Fruit fly (Drosophila melanogaster) whole organism, embryonic: ENCODE results near the gene CG14286.

ENCODE experiments used
- Antp ChIP-seq: fragments of 200-800 bp; sonication (Bioruptor generic); optimal IDR thresholded peaks from 3 replicates; lab custom pipeline; 2016; ENCODE audit warnings: missing biosample characterization, missing genetic modification characterization
- Awh ChIP-seq: fragments of 200-800 bp; sonication (Bioruptor generic); IDR thresholded peaks from 2 replicates; pipeline ENCODE4, ENCODE4 v1.3.6; 2022; ENCODE audit warnings: missing biosample characterization, missing genetic modification characterization
- CG10209 ChIP-seq: fragments of 200-800 bp; sonication (Bioruptor generic); optimal IDR thresholded peaks from 3 replicates; lab custom pipeline; 2017; ENCODE audit warnings: missing biosample characterization, mild to moderate bottlenecking, missing genetic modification characterization, missing genetic modification reagents
- CG11085 ChIP-seq: fragments of 200-800 bp; sonication (Bioruptor generic); IDR thresholded peaks from 2 replicates; pipeline ENCODE4 v1.3.6; 2022; ENCODE audit warnings: missing biosample characterization, missing genetic modification characterization
- CG11093 ChIP-seq: fragments of 200-800 bp; sonication (Bioruptor generic); IDR thresholded peaks from 3 replicates; pipeline ENCODE4 v1.3.6; 2022; ENCODE audit warnings: missing biosample characterization, missing genetic modification characterization
- CG11398 ChIP-seq: fragments of 200-800 bp; sonication (Bioruptor generic); optimal IDR thresholded peaks from 2 replicates; lab custom pipeline; 2016; ENCODE audit warnings: missing biosample characterization, missing genetic modification characterization
- CG11695 ChIP-seq: fragments of 200-800 bp; sonication (Bioruptor generic); IDR thresholded peaks from 3 replicates; pipeline ENCODE4 v1.3.6; 2022; ENCODE audit warnings: missing biosample characterization, missing genetic modification characterization
- CG11723 ChIP-seq: fragments of 200-800 bp; sonication (Bioruptor generic); optimal IDR thresholded peaks from 2 replicates; lab custom pipeline; 2017; ENCODE audit warnings: missing biosample characterization, mild to moderate bottlenecking, missing genetic modification characterization
- CG13296 ChIP-seq: fragments of 200-800 bp; sonication (Bioruptor generic); optimal IDR thresholded peaks from 3 replicates; lab custom pipeline; 2018; ENCODE audit warnings: missing biosample characterization, mild to moderate bottlenecking, missing genetic modification characterization
- CG13624 ChIP-seq: fragments of 200-800 bp; sonication (Bioruptor generic); optimal IDR thresholded peaks from 2 replicates; lab custom pipeline; 2016; ENCODE audit warnings: missing biosample characterization, missing genetic modification characterization
- CG14050 ChIP-seq: fragments of 200-800 bp; sonication (Bioruptor generic); IDR thresholded peaks from 3 replicates; pipeline ENCODE4 v1.3.6; 2022; ENCODE audit warnings: missing biosample characterization, missing genetic modification characterization
- CG15011 ChIP-seq: fragments of 200-800 bp; sonication (Bioruptor generic); optimal IDR thresholded peaks from 3 replicates; lab custom pipeline; 2018; ENCODE audit warnings: missing biosample characterization, mild to moderate bottlenecking, missing genetic modification characterization
- CG1602 ChIP-seq: fragments of 200-800 bp; sonication (Bioruptor generic); optimal IDR thresholded peaks from 3 replicates; lab custom pipeline; 2016; ENCODE audit warnings: missing biosample characterization, missing genetic modification characterization
- CG1603 ChIP-seq: fragments of 200-800 bp; sonication (Bioruptor generic); optimal IDR thresholded peaks from 2 replicates; lab custom pipeline; 2019; ENCODE audit warnings: missing biosample characterization, mild to moderate bottlenecking, missing genetic modification characterization, moderate library complexity
- CG16779 ChIP-seq: fragments of 200-800 bp; sonication (Bioruptor generic); IDR thresholded peaks from 2 replicates; pipeline ENCODE4 v1.3.6; 2022; ENCODE audit warnings: missing biosample characterization, missing genetic modification characterization
- CG1792 ChIP-seq: fragments of 200-800 bp; sonication (Bioruptor generic); optimal IDR thresholded peaks from 2 replicates; lab custom pipeline; 2016; ENCODE audit warnings: missing biosample characterization, missing genetic modification characterization
- CG2116 ChIP-seq: fragments of 200-800 bp; sonication (Bioruptor generic); optimal IDR thresholded peaks from 3 replicates; lab custom pipeline; 2018; ENCODE audit warnings: missing biosample characterization, mild to moderate bottlenecking, missing genetic modification characterization
- CG2129 ChIP-seq: fragments of 200-800 bp; sonication (Bioruptor generic); IDR thresholded peaks from 2 replicates; pipeline ENCODE4 v1.3.6; 2022; ENCODE audit warnings: missing biosample characterization, missing genetic modification characterization; ENCODE audit not compliant: partially characterized antibody
- CG4360 ChIP-seq: fragments of 200-800 bp; sonication (Bioruptor generic); IDR thresholded peaks from 2 replicates; pipeline ENCODE4 v1.3.6; 2022; ENCODE audit warnings: missing biosample characterization, missing genetic modification characterization
- CG5180 ChIP-seq: fragments of 200-800 bp; sonication (Bioruptor generic); optimal IDR thresholded peaks from 3 replicates; lab custom pipeline; 2017; ENCODE audit warnings: missing biosample characterization, missing genetic modification characterization, mild to moderate bottlenecking, moderate library complexity, missing genetic modification reagents
- CG6854 ChIP-seq: fragments of 200-800 bp; sonication (Bioruptor generic); optimal IDR thresholded peaks from 3 replicates; lab custom pipeline; 2017; ENCODE audit warnings: missing biosample characterization, mild to moderate bottlenecking, missing genetic modification characterization
- CG7372 ChIP-seq: fragments of 200-800 bp; sonication (Bioruptor generic); IDR thresholded peaks from 2 replicates; pipeline ENCODE4 v1.3.6; 2022; ENCODE audit warnings: missing biosample characterization, missing genetic modification characterization
- CG7987 ChIP-seq: fragments of 200-800 bp; sonication (Bioruptor generic); optimal IDR thresholded peaks from 2 replicates; lab custom pipeline; 2018; ENCODE audit warnings: missing biosample characterization, mild to moderate bottlenecking, missing genetic modification characterization, moderate library complexity
- CG9797 ChIP-seq: fragments of 200-800 bp; sonication (Bioruptor generic); optimal IDR thresholded peaks from 3 replicates; lab custom pipeline; 2018; ENCODE audit warnings: missing biosample characterization, mild to moderate bottlenecking, missing genetic modification characterization
- D ChIP-seq, 2 experiments: fragments of 200-800 bp in 1 of 2; fragments of >200 bp in 1 of 2; sonication (Bioruptor generic) in 1 of 2; optimal IDR thresholded peaks; 2 replicates in 1 of 2; 3 replicates in 1 of 2; lab custom pipeline; 2017; ENCODE audit warnings: mild to moderate bottlenecking in 1 of 2, missing biosample characterization in 1 of 2, missing genetic modification characterization in 1 of 2, missing genetic modification reagents in 1 of 2
- Doc2 ChIP-seq: fragments of 200-800 bp; sonication (Bioruptor generic); IDR thresholded peaks from 2 replicates; pipeline ENCODE4 v1.3.6; 2022; ENCODE audit warnings: missing biosample characterization, missing genetic modification characterization
- E2f1 ChIP-seq: fragments of 200-800 bp; sonication (Bioruptor generic); IDR thresholded peaks from 2 replicates; pipeline ENCODE4 v1.3.6; 2022; ENCODE audit warnings: missing biosample characterization, missing genetic modification characterization
- Ets65A ChIP-seq: fragments of 200-800 bp; sonication (Bioruptor generic); peaks from one replicate; lab custom pipeline; 2016; ENCODE audit warnings: missing biosample characterization, missing genetic modification characterization
- HLH54F ChIP-seq: fragments of 200-800 bp; sonication (Bioruptor generic); optimal IDR thresholded peaks from 3 replicates; lab custom pipeline; 2016; ENCODE audit warnings: missing biosample characterization, missing genetic modification characterization
- Hr39 ChIP-seq: fragments of >200 bp; optimal IDR thresholded peaks from 2 replicates; lab custom pipeline; 2017
- YL-1 ChIP-seq: fragments of 200-800 bp; sonication (Bioruptor generic); optimal IDR thresholded peaks from 3 replicates; lab custom pipeline; 2017; ENCODE audit warnings: missing biosample characterization, mild to moderate bottlenecking, missing genetic modification characterization
- crc ChIP-seq: fragments of 200-800 bp; sonication (Bioruptor generic); optimal IDR thresholded peaks from 2 replicates; lab custom pipeline; 2016; ENCODE audit warnings: missing biosample characterization, missing genetic modification characterization
- ems ChIP-seq: fragments of 200-800 bp; sonication (Bioruptor generic); optimal IDR thresholded peaks from 3 replicates; lab custom pipeline; 2016; ENCODE audit warnings: missing biosample characterization, missing genetic modification characterization
- esg ChIP-seq: fragments of 200-800 bp; sonication (Bioruptor generic); conservative IDR thresholded peaks from 2 replicates; pipeline ENCODE4 v1.3.6; 2022; ENCODE audit warnings: missing biosample characterization, missing genetic modification characterization
- ewg ChIP-seq: fragments of 200-800 bp; sonication (Bioruptor generic); optimal IDR thresholded peaks from 3 replicates; lab custom pipeline; 2017; ENCODE audit warnings: mild to moderate bottlenecking, missing biosample characterization, missing genetic modification reagents, missing genetic modification characterization
- ftz-f1 ChIP-seq: fragments of 200-800 bp; sonication (Bioruptor generic); optimal IDR thresholded peaks from 2 replicates; lab custom pipeline; 2016; ENCODE audit warnings: missing biosample characterization, missing genetic modification characterization
- gem ChIP-seq: fragments of 200-800 bp; sonication (Bioruptor generic); optimal IDR thresholded peaks from 2 replicates; lab custom pipeline; 2019; ENCODE audit warnings: missing biosample characterization, mild to moderate bottlenecking, missing genetic modification characterization, moderate library complexity
- hth ChIP-seq: fragments of >200 bp; optimal IDR thresholded peaks from 2 replicates; lab custom pipeline; 2017; ENCODE audit warnings: inconsistent platforms
- ken ChIP-seq: fragments of 200-800 bp; sonication (Bioruptor generic); IDR thresholded peaks from 3 replicates; pipeline ENCODE4 v1.3.6; 2022; ENCODE audit warnings: missing biosample characterization, missing genetic modification characterization
- lola ChIP-seq, 3 experiments: fragments of >200 bp in 2 of 3; fragments of 200-800 bp in 1 of 3; sonication (Bioruptor generic) in 1 of 3; optimal IDR thresholded peaks; 2 replicates each; lab custom pipeline; 2017 to 2019; ENCODE audit warnings: missing biosample characterization in 3 of 3, missing genetic modification characterization in 3 of 3, mild to moderate bottlenecking in 1 of 3, moderate library complexity in 1 of 3
- nau ChIP-seq: fragments of 200-800 bp; sonication (Bioruptor generic); optimal IDR thresholded peaks from 3 replicates; lab custom pipeline; 2017; ENCODE audit warnings: missing biosample characterization, mild to moderate bottlenecking, missing genetic modification characterization, missing genetic modification reagents
- nerfin-1 ChIP-seq: fragments of 200-800 bp; sonication (Bioruptor generic); optimal IDR thresholded peaks from 3 replicates; lab custom pipeline; 2019; ENCODE audit warnings: missing biosample characterization, mild to moderate bottlenecking, missing genetic modification characterization, moderate library complexity
- pan ChIP-seq, 4 experiments: fragments of >200 bp in 3 of 4; fragments of 200-800 bp in 1 of 4; sonication (Bioruptor generic) in 1 of 4; optimal IDR thresholded peaks in 3 of 4; IDR thresholded peaks in 1 of 4; 2 replicates each; pipeline versions ENCODE4 v1.3.6 to Lab custom; 2017 to 2022; ENCODE audit warnings: missing biosample characterization in 2 of 4, missing genetic modification characterization in 2 of 4, mixed read lengths in 1 of 4
- repo ChIP-seq: fragments of 200-800 bp; sonication (Bioruptor generic); optimal IDR thresholded peaks from 2 replicates; lab custom pipeline; 2016; ENCODE audit warnings: missing biosample characterization, missing genetic modification characterization
- sisA ChIP-seq: fragments of 200-800 bp; sonication (Bioruptor generic); IDR thresholded peaks from 2 replicates; pipeline ENCODE4 v1.3.6; 2022; ENCODE audit warnings: missing biosample characterization, missing genetic modification characterization
- ssp ChIP-seq: fragments of 200-800 bp; sonication (Bioruptor generic); IDR thresholded peaks from 2 replicates; pipeline ENCODE4 v1.3.6; 2022; ENCODE audit warnings: missing biosample characterization, missing genetic modification characterization
- sug ChIP-seq: fragments of 200-800 bp; optimal IDR thresholded peaks from 2 replicates; lab custom pipeline; 2019; ENCODE audit warnings: missing biosample characterization, mild to moderate bottlenecking, missing genetic modification characterization, moderate library complexity
- trem ChIP-seq: fragments of 200-800 bp; optimal IDR thresholded peaks from 3 replicates; lab custom pipeline; 2019; ENCODE audit warnings: missing biosample characterization, mild to moderate bottlenecking, missing genetic modification characterization, moderate library complexity
- trh ChIP-seq: fragments of 200-800 bp; sonication (Bioruptor generic); optimal IDR thresholded peaks from 2 replicates; lab custom pipeline; 2016; ENCODE audit warnings: missing biosample characterization, missing genetic modification characterization
- zen ChIP-seq: fragments of 200-800 bp; sonication (Bioruptor generic); optimal IDR thresholded peaks from 3 replicates; lab custom pipeline; 2018; ENCODE audit warnings: missing biosample characterization, mild to moderate bottlenecking, missing genetic modification characterization, moderate library complexity

Gene CG14286

dm6 chr3R:19028758-19029157 lies 4.9 kb downstream of the CG14286 start, which contains the start of the genes GatA and P5cr (continued):
- TF ChIP-seq CG5180 (GFP tag; lab: Kevin White, UChicago), result no peak
- no peak for TF ChIP-seq Hr39 (lab: Kevin White, UChicago)
- peak; percentile 55 for TF ChIP-seq YL-1 (GFP tag; lab: Kevin White, UChicago)
- peak; percentile 14; the same call in 1 of the 3 replicates for TF ChIP-seq CG14050 (GFP tag; lab: Robert Waterston, UW)
- peak; percentile 86 for TF ChIP-seq ken (GFP tag; lab: Robert Waterston, UW)
- TF ChIP-seq CG2129, result no peak
- peak; percentile 75 for TF ChIP-seq CG10209 (GFP tag; lab: Kevin White, UChicago)
- peak; percentile 67 for TF ChIP-seq nau (GFP tag; lab: Kevin White, UChicago)
- TF ChIP-seq CG1603, result peak; percentile 79
- TF ChIP-seq CG7372 (GFP tag; lab: Robert Waterston, UW), result peak; percentile 71
- TF ChIP-seq Antp (GFP tag; lab: Kevin White, UChicago), result peak; percentile 93
- TF ChIP-seq CG16779 (GFP tag; lab: Robert Waterston, UW), result peak; percentile 93
- peak; percentile 17 for TF ChIP-seq CG2116 (GFP tag; lab: Kevin White, UChicago)
- peak; percentile 51 for TF ChIP-seq CG6854
- no peak for TF ChIP-seq zen
- TF ChIP-seq sisA, result peak; percentile 66
- peak; percentile 82 for TF ChIP-seq gem
- TF ChIP-seq ewg (GFP tag; lab: Kevin White, UChicago), result peak; percentile 55
- TF ChIP-seq D (optimal IDR thresholded peaks at IDR 0.05; lab: Kevin White, UChicago), result no peak
- no peak for TF ChIP-seq D (GFP tag; optimal IDR thresholded peaks at IDR 0.05; lab: Kevin White, UChicago)
- TF ChIP-seq ftz-f1 (GFP tag; lab: Kevin White, UChicago), result peak; percentile 28
- peak; percentile 92 for TF ChIP-seq HLH54F
- TF ChIP-seq E2f1 (GFP tag; lab: Robert Waterston, UW), result peak; percentile 69
- TF ChIP-seq pan (optimal IDR thresholded peaks at IDR 0.05; lab: Kevin White, UChicago), result no peak
- peak in 1 of 2 experiments; percentile 82 for TF ChIP-seq pan (GFP tag; optimal IDR thresholded peaks at IDR 0.05 in 1 of 2, IDR thresholded peaks at IDR 0.05 in 1 of 2)
- TF ChIP-seq CG11723, result peak; percentile 57
- peak; percentile 80 for TF ChIP-seq CG1792 (GFP tag; lab: Kevin White, UChicago)
- no peak for TF ChIP-seq hth (lab: Kevin White, UChicago)
- peak; percentile 23 for TF ChIP-seq nerfin-1 (tag; lab: Kevin White, UChicago)
- TF ChIP-seq sug (tag; lab: Kevin White, UChicago), result peak; percentile 82
- TF ChIP-seq Ets65A (GFP tag; lab: Kevin White, UChicago), result peak; percentile 97
- TF ChIP-seq ssp, result peak; percentile 44
- no peak; the same call in 2 of the 3 replicates for TF ChIP-seq CG11093 (GFP tag; lab: Robert Waterston, UW)
- no peak for TF ChIP-seq trh
- TF ChIP-seq CG4360 (GFP tag; lab: Robert Waterston, UW), result no peak
- TF ChIP-seq Doc2, result no peak
- TF ChIP-seq CG11695 (GFP tag; lab: Robert Waterston, UW), result 0 out of 3 replicates have a peak, but pooled peaks have one; percentile 10
- TF ChIP-seq repo, result peak; percentile 71
- TF ChIP-seq Awh, result peak; percentile 51; the same call in 1 of the 2 replicates
- peak; percentile 82 for TF ChIP-seq CG11085
- peak; percentile 84 for TF ChIP-seq ems (GFP tag; lab: Kevin White, UChicago)
- TF ChIP-seq crc (GFP tag; lab: Kevin White, UChicago), result peak; percentile 53
- peak; percentile 28; the same call in 1 of the 2 replicates for TF ChIP-seq esg (GFP tag; lab: Robert Waterston, UW)
- peak; percentile 82 for TF ChIP-seq CG7987 (GFP tag; lab: Kevin White, UChicago)
- peak; percentile 67 for TF ChIP-seq CG11398 (GFP tag; lab: Kevin White, UChicago)
- TF ChIP-seq trem (tag; lab: Kevin White, UChicago), result no peak
- peak; percentile 91 for TF ChIP-seq CG13624
- no peak for TF ChIP-seq lola (GFP tag; optimal IDR thresholded peaks at IDR 0.05; lab: Kevin White, UChicago)
- TF ChIP-seq CG15011, result no peak
- peak; percentile 83 for TF ChIP-seq CG13296 (GFP tag; lab: Kevin White, UChicago)
- TF ChIP-seq CG9797 (GFP tag; lab: Kevin White, UChicago), result peak; percentile 37
- TF ChIP-seq CG1602 (GFP tag; lab: Kevin White, UChicago), result peak; percentile 72
